Worm (Caenorhabditis elegans) whole organism, early embryonic: ENCODE results near the gene cst-2.

Source experiments
- B0310.2 ChIP-seq: sonication (generic microtip); optimal IDR thresholded peaks from 2 replicates; lab custom pipeline; 2016; ENCODE audit warnings: mild to moderate bottlenecking, missing genetic modification characterization, missing compliant biosample characterization
- F13C5.2 ChIP-seq: sonication (generic microtip); optimal IDR thresholded peaks from 2 replicates; lab custom pipeline; 2017; ENCODE audit warnings: mild to moderate bottlenecking, missing genetic modification characterization, inconsistent platforms, missing compliant biosample characterization
- aly-1 ChIP-seq: sonication (generic microtip); optimal IDR thresholded peaks from 2 replicates; lab custom pipeline; 2016; ENCODE audit warnings: missing genetic modification characterization, missing compliant biosample characterization
- ama-1 ChIP-seq: fragments of 150-350 bp; optimal IDR thresholded peaks from 2 replicates; lab custom pipeline; 2014
- ceh-13 ChIP-seq: fragments of 200-800 bp; sonication (Bioruptor generic); optimal IDR thresholded peaks from 2 replicates; lab custom pipeline; 2018; ENCODE audit warnings: mild to moderate bottlenecking, missing genetic modification characterization, missing compliant biosample characterization
- ceh-36 ChIP-seq: sonication (generic microtip); optimal IDR thresholded peaks from 2 replicates; lab custom pipeline; 2016; ENCODE audit warnings: missing genetic modification characterization, inconsistent platforms, missing compliant biosample characterization
- ets-7 ChIP-seq: sonication (generic microtip); optimal IDR thresholded peaks from 2 replicates; lab custom pipeline; 2016; ENCODE audit warnings: missing genotype, missing genetic modification characterization, missing compliant biosample characterization
- flt-1 ChIP-seq: fragments of 200-800 bp; sonication (Bioruptor generic); IDR thresholded peaks from 2 replicates; pipeline ENCODE4 v1.3.6; 2022; ENCODE audit warnings: missing genetic modification characterization, missing compliant biosample characterization
- hmbx-1 ChIP-seq: sonication (generic microtip); optimal IDR thresholded peaks from 2 replicates; lab custom pipeline; 2016; ENCODE audit warnings: mild to moderate bottlenecking, missing genetic modification characterization, missing compliant biosample characterization
- hmg-4 ChIP-seq: fragments of 200-800 bp; sonication (Bioruptor generic); optimal IDR thresholded peaks from 2 replicates; lab custom pipeline; 2018; ENCODE audit warnings: mild to moderate bottlenecking, missing genetic modification characterization, missing compliant biosample characterization
- hnd-1 ChIP-seq: sonication (generic microtip); optimal IDR thresholded peaks from 2 replicates; lab custom pipeline; 2016; ENCODE audit warnings: missing genetic modification characterization, missing compliant biosample characterization
- pes-1 ChIP-seq: fragments of 200-800 bp; sonication (Bioruptor generic); IDR thresholded peaks from 2 replicates; pipeline ENCODE4 v1.3.6; 2022; ENCODE audit warnings: missing genetic modification reagents, missing genetic modification characterization, missing compliant biosample characterization
- scrt-1 ChIP-seq: fragments of 200-800 bp; sonication (Bioruptor generic); IDR thresholded peaks from 2 replicates; pipeline ENCODE4 v1.3.6; 2022; ENCODE audit warnings: missing genetic modification characterization, missing compliant biosample characterization
- sea-1 ChIP-seq: fragments of 200-800 bp; sonication (Bioruptor generic); conservative IDR thresholded peaks from 2 replicates; pipeline ENCODE4 v1.3.6; 2022; ENCODE audit warnings: missing genetic modification characterization, missing compliant biosample characterization
- tbx-11 ChIP-seq: fragments of 200-800 bp; sonication (Bioruptor generic); IDR thresholded peaks from 2 replicates; pipeline ENCODE4 v1.3.6; 2022; ENCODE audit warnings: missing genetic modification characterization, missing compliant biosample characterization
- tbx-37 ChIP-seq: fragments of 200-800 bp; sonication (Bioruptor generic); conservative IDR thresholded peaks from 2 replicates; pipeline ENCODE4 v1.3.6; 2022; ENCODE audit warnings: missing genetic modification reagents, missing genetic modification characterization, missing compliant biosample characterization
- tra-4 ChIP-seq: sonication (generic microtip); optimal IDR thresholded peaks from 2 replicates; lab custom pipeline; 2017; ENCODE audit warnings: missing genetic modification characterization, missing compliant biosample characterization

cst-2 gene

DNA sequence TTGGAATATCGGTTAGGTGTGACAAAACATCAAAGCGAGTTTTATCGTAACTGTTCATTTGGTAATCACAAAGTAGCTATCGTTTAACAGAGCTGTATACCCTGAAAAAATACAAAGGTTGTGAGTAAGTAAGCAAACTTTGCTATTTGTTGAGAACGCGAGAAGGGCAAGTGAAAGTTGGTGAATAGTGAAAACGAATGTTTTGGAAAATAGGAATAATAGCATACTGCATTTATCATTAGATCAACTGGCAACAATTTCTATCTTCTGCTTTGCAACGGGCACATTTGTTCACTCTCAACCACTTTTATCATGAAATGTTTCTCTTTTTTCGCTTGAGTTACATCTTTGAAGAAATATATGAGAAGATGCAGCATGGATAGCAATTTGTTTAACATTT lies 7.0 kb downstream of the cst-2 start, which contains the start of gene C24A8.5:
Gene C24A8.5, minus strand, starts transcription at position 101 of the 400 bp plus-strand sequence.
- TF ChIP-seq pes-1 (GFP tag; lab: Robert Waterston, UW): no peak
- no peak for TF ChIP-seq scrt-1 (GFP tag; lab: Robert Waterston, UW)
- TF ChIP-seq flt-1 (GFP tag; lab: Robert Waterston, UW): no peak
- TF ChIP-seq ama-1: no peak
- no peak for TF ChIP-seq sea-1 (GFP tag; lab: Robert Waterston, UW)
- no peak for TF ChIP-seq aly-1 (tag; lab: Kevin White, UChicago)
- TF ChIP-seq tra-4 (tag; lab: Kevin White, UChicago): no peak
- no peak for TF ChIP-seq hnd-1 (tag; lab: Kevin White, UChicago)
- no peak for TF ChIP-seq tbx-37 (GFP tag; lab: Robert Waterston, UW)
- TF ChIP-seq ceh-36: no peak
- no peak for TF ChIP-seq ets-7 (tag; lab: Kevin White, UChicago)
- no peak for TF ChIP-seq B0310.2 (tag; lab: Kevin White, UChicago)
- no peak for TF ChIP-seq hmg-4 (GFP tag; lab: Kevin White, UChicago)

DNA sequence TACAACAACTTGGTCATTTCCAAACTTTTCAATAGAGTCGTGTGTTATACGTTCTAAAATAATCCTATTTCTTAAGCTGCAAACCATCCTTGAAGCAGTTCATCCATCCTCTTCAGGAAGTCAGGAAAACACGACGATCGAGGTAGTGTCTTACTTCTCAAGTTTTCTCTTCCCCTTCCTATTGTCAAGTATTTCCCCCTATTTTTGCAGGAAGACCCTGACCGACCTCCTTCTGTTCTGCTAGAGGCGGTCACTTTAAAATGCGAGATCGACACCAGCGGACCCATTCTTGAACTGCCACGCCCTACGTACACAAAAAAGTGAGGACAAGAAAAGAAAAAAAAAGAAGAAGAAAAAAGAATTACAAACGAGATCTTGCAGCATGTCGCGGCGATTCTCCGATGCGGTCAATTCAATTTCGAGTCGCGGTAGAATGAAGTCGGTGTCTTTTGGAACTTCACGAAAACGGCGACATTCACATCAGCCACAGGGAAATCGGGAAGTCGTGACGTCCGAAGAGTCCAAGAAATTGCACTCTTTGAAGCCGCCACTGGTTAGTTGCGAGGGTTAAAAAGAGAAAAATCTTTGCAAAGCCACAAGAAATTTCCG lies 12.9 kb downstream of the cst-2 start:
- TF ChIP-seq pes-1 (GFP tag; lab: Robert Waterston, UW): no peak
- TF ChIP-seq hmbx-1 (tag; lab: Kevin White, UChicago): no peak
- TF ChIP-seq tbx-37 (GFP tag; lab: Robert Waterston, UW): no peak
- no peak for TF ChIP-seq ceh-36
- TF ChIP-seq sea-1 (GFP tag; lab: Robert Waterston, UW): no peak
- TF ChIP-seq aly-1 (tag; lab: Kevin White, UChicago): no peak
- no peak for TF ChIP-seq flt-1 (GFP tag; lab: Robert Waterston, UW)
- no peak for TF ChIP-seq ets-7 (tag; lab: Kevin White, UChicago)
- TF ChIP-seq hmg-4 (GFP tag; lab: Kevin White, UChicago): no peak
- TF ChIP-seq tbx-11 (GFP tag; lab: Robert Waterston, UW): no peak
- no peak for TF ChIP-seq scrt-1 (GFP tag; lab: Robert Waterston, UW)
- no peak for TF ChIP-seq B0310.2 (tag; lab: Kevin White, UChicago)
- no peak for TF ChIP-seq ceh-13 (GFP tag; lab: Kevin White, UChicago)
- no peak for TF ChIP-seq tra-4 (tag; lab: Kevin White, UChicago)
- TF ChIP-seq ama-1: no peak
- TF ChIP-seq F13C5.2: no peak

DNA sequence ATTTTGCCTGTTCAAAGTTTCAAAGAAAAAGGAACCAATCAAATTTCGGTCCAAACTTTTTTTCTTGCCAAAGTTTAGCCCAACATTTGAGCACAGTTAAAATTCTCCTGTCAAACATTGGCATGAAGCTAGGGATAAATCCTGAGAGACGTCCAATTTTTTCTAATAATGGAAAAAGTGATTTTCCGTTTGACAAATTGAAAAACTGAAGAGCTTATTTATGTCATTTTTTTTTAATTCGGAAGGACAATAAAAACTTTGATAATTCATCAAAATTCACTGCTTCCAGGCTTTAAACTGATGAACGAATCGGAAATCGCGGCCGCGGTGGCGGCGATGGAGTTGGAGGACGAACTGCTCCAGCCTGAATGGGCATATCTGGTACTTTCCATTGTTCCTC lies 15.3 kb downstream of the cst-2 start, which contains the start of gene dop-6:
Gene dop-6, plus strand, starts transcription at position 301 of the 400 bp plus-strand sequence.
- TF ChIP-seq pes-1 (GFP tag; lab: Robert Waterston, UW) (no peak), hmbx-1 (tag; lab: Kevin White, UChicago) (no peak), hmg-4 (GFP tag; lab: Kevin White, UChicago) (no peak), hnd-1 (tag; lab: Kevin White, UChicago) (no peak), B0310.2 (tag; lab: Kevin White, UChicago) (no peak), tbx-37 (GFP tag; lab: Robert Waterston, UW) (no peak), ceh-13 (GFP tag; lab: Kevin White, UChicago) (no peak), flt-1 (GFP tag; lab: Robert Waterston, UW) (no peak), sea-1 (GFP tag; lab: Robert Waterston, UW) (no peak), scrt-1 (GFP tag; lab: Robert Waterston, UW) (no peak), F13C5.2 (no peak)

DNA sequence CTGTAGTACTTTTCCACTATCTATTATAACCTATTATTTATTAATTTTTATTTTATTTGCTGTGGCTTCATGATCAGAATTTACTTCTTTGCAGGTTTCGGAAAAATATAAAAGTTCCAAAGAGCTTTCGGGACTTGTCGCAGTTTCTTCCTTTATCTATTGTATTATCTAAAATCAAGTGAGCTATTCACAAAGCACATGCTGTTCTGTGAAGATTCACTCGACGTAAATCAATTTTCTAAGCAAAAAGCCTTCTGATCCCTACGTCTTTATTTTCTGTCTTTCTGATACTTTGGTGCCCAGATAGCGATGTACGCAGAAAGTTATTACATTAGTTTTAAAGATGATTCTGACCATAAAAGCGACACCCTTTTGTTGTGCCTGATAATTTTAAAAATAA lies 18.8 kb downstream of the cst-2 start:
- TF ChIP-seq ets-7 (tag; lab: Kevin White, UChicago): no peak
- TF ChIP-seq ama-1: no peak
- TF ChIP-seq ceh-13 (GFP tag; lab: Kevin White, UChicago): no peak
- TF ChIP-seq scrt-1 (GFP tag; lab: Robert Waterston, UW): no peak
- no peak for TF ChIP-seq B0310.2 (tag; lab: Kevin White, UChicago)
- TF ChIP-seq sea-1 (GFP tag; lab: Robert Waterston, UW): no peak
- TF ChIP-seq tbx-11 (GFP tag; lab: Robert Waterston, UW): no peak
- no peak for TF ChIP-seq hnd-1 (tag; lab: Kevin White, UChicago)
- TF ChIP-seq hmg-4 (GFP tag; lab: Kevin White, UChicago): no peak
- TF ChIP-seq F13C5.2: no peak

- TF ChIP-seq hmbx-1 (tag; lab: Kevin White, UChicago): no peak
- TF ChIP-seq tra-4 (tag; lab: Kevin White, UChicago): no peak
- TF ChIP-seq hnd-1 (tag; lab: Kevin White, UChicago): no peak
- TF ChIP-seq ama-1: no peak
- TF ChIP-seq pes-1 (GFP tag; lab: Robert Waterston, UW): no peak
- no peak for TF ChIP-seq B0310.2 (tag; lab: Kevin White, UChicago)
- TF ChIP-seq tbx-37 (GFP tag; lab: Robert Waterston, UW): no peak
Observed at ce11 chrX:4314939-4315338, 20.9 kb downstream of the cst-2 start.

DNA sequence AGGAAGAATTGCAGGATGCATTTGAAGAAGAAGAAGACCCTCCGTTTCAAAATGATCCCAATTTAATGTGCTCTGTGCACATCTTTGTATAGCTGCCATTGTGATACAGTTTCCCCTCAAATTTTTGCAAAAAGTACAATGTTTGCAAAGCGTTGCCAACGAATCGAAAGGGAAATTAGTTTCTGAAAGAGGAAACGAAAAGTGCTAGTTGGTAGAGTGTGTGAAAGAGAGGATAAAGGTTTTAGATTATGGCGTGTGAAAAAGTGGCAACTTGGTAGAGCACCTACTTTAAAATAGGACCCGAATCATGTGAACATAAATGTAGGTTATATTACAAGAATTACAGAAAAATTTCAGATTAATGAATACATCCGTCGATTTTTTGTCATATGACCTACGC lies 24.2 kb downstream of the cst-2 start, which contains the start of gene C52B9.8:
Gene C52B9.8, minus strand, starts transcription at position 101 of the 400 bp plus-strand sequence.
- no peak for TF ChIP-seq tbx-11 (GFP tag; lab: Robert Waterston, UW)
- no peak for TF ChIP-seq hmg-4 (GFP tag; lab: Kevin White, UChicago)
- no peak for TF ChIP-seq pes-1 (GFP tag; lab: Robert Waterston, UW)
- TF ChIP-seq ceh-13 (GFP tag; lab: Kevin White, UChicago): no peak
- TF ChIP-seq ama-1: no peak
- no peak for TF ChIP-seq tra-4 (tag; lab: Kevin White, UChicago)
- no peak for TF ChIP-seq scrt-1 (GFP tag; lab: Robert Waterston, UW)
- no peak for TF ChIP-seq B0310.2 (tag; lab: Kevin White, UChicago)
- TF ChIP-seq ceh-36: no peak
- no peak for TF ChIP-seq ets-7 (tag; lab: Kevin White, UChicago)
- no peak for TF ChIP-seq hmbx-1 (tag; lab: Kevin White, UChicago)
- TF ChIP-seq hnd-1 (tag; lab: Kevin White, UChicago): no peak
- TF ChIP-seq F13C5.2: no peak

- TF ChIP-seq tbx-37 (GFP tag; lab: Robert Waterston, UW) (peak; percentile 36; the same call in 1 of the 2 replicates), ceh-36 (peak; percentile 12), sea-1 (GFP tag; lab: Robert Waterston, UW) (no peak)
Observed at ce11 chrX:4307559-4308005, 28.3 kb downstream of the cst-2 start.
